Worm (Caenorhabditis elegans) whole organism, mixed stage, embryonic: ENCODE results near the gene fbxa-190.

Experiments
- elt-1 ChIP-seq: sonication (generic microtip); optimal IDR thresholded peaks from 2 replicates; lab custom pipeline; 2017; ENCODE audit warnings: missing genetic modification characterization, mild to moderate bottlenecking, missing compliant biosample characterization, antibody characterized with exemption, moderate library complexity, borderline replicate concordance; ENCODE audit not compliant: insufficient read depth
- elt-3 ChIP-seq: fragments of 150-350 bp; optimal IDR thresholded peaks from 2 replicates; lab custom pipeline; 2014; ENCODE audit warnings: missing biosample characterization, missing genetic modification characterization
- lin-13 ChIP-seq: fragments of 150-350 bp; optimal IDR thresholded peaks from 2 replicates; lab custom pipeline; 2014; ENCODE audit warnings: missing biosample characterization, missing genetic modification characterization
- mep-1 ChIP-seq: fragments of 150-350 bp; optimal IDR thresholded peaks from 2 replicates; lab custom pipeline; 2017; ENCODE audit warnings: missing biosample characterization, missing genetic modification reagents, missing genetic modification characterization, inconsistent platforms
- nhr-12 ChIP-seq: fragments of 150-350 bp; optimal IDR thresholded peaks from 2 replicates; lab custom pipeline; 2014; ENCODE audit warnings: missing biosample characterization, missing genetic modification characterization
- nhr-237 ChIP-seq: fragments of 150-350 bp; optimal IDR thresholded peaks from 2 replicates; lab custom pipeline; 2014; ENCODE audit warnings: missing biosample characterization, missing genetic modification characterization
- nhr-28 ChIP-seq: fragments of 150-350 bp; optimal IDR thresholded peaks from 2 replicates; lab custom pipeline; 2014; ENCODE audit warnings: missing biosample characterization, missing genetic modification characterization
- nhr-76 ChIP-seq: sonication (generic microtip); optimal IDR thresholded peaks from 2 replicates; lab custom pipeline; 2017; ENCODE audit warnings: missing biosample characterization, missing genetic modification characterization
- snpc-4 ChIP-seq: fragments of 150-350 bp; optimal IDR thresholded peaks from 2 replicates; lab custom pipeline; 2014; ENCODE audit warnings: missing biosample characterization, missing genetic modification characterization
- ztf-11 ChIP-seq: fragments of 150-350 bp; optimal IDR thresholded peaks from 2 replicates; lab custom pipeline; 2014; ENCODE audit warnings: missing biosample characterization, missing genetic modification characterization

- no peak for TF ChIP-seq lin-13 (tag; lab: Kevin White, UChicago)
- TF ChIP-seq nhr-12 (tag; lab: Kevin White, UChicago), result no peak
- no peak for TF ChIP-seq elt-1 (tag; lab: Kevin White, UChicago)
- TF ChIP-seq mep-1, result no peak
- no peak for TF ChIP-seq snpc-4
- TF ChIP-seq ztf-11 (tag; lab: Kevin White, UChicago), result no peak
- TF ChIP-seq nhr-76 (tag; lab: Kevin White, UChicago), result no peak
- no peak for TF ChIP-seq nhr-237 (tag; lab: Kevin White, UChicago)
- TF ChIP-seq elt-3, result no peak
- TF ChIP-seq nhr-28 (tag; lab: Kevin White, UChicago), result no peak
Observed at ce11 chrX:1419163-1419696, 47.4 kb downstream of the fbxa-190 start, which contains the start of gene F19G12.9.
